Fruit fly (Drosophila melanogaster) whole organism, embryonic: ENCODE results near the gene CG14196.
A peak's percentile ranks its signal among the peaks of the same experiment; 100 is the strongest.

Experiments used
- Abd-B ChIP-seq: fragments of 200-800 bp; sonication (Bioruptor generic); optimal IDR thresholded peaks from 2 replicates; lab custom pipeline; 2018; ENCODE audit warnings: missing biosample characterization, mild to moderate bottlenecking, missing genetic modification characterization, moderate library complexity
- CG10209 ChIP-seq: fragments of 200-800 bp; sonication (Bioruptor generic); optimal IDR thresholded peaks from 3 replicates; lab custom pipeline; 2017; ENCODE audit warnings: missing biosample characterization, mild to moderate bottlenecking, missing genetic modification characterization, missing genetic modification reagents
- CG11085 ChIP-seq: fragments of 200-800 bp; sonication (Bioruptor generic); IDR thresholded peaks from 2 replicates; pipeline ENCODE4 v1.3.6; 2022; ENCODE audit warnings: missing biosample characterization, missing genetic modification characterization
- CG12155 ChIP-seq: fragments of 200-800 bp; sonication (Bioruptor generic); optimal IDR thresholded peaks from 3 replicates; lab custom pipeline; 2016; ENCODE audit warnings: missing biosample characterization, missing genetic modification characterization
- CG12219 ChIP-seq: fragments of 200-800 bp; sonication (Bioruptor generic); optimal IDR thresholded peaks from 3 replicates; lab custom pipeline; 2018; ENCODE audit warnings: missing biosample characterization, mild to moderate bottlenecking, missing genetic modification characterization
- CG12236 ChIP-seq: fragments of 200-800 bp; sonication (Bioruptor generic); optimal IDR thresholded peaks from 2 replicates; lab custom pipeline; 2016; ENCODE audit warnings: missing biosample characterization, missing genetic modification characterization
- CG12299 ChIP-seq: fragments of 200-800 bp; sonication (Bioruptor generic); optimal IDR thresholded peaks from 2 replicates; lab custom pipeline; 2018; ENCODE audit warnings: missing biosample characterization, mild to moderate bottlenecking, missing genetic modification characterization
- CG12942 ChIP-seq: fragments of 200-800 bp; sonication (Bioruptor generic); optimal IDR thresholded peaks from 3 replicates; lab custom pipeline; 2016; ENCODE audit warnings: missing biosample characterization, missing genetic modification characterization
- CG13287 ChIP-seq: fragments of 200-800 bp; sonication (Bioruptor generic); IDR thresholded peaks from 2 replicates; pipeline ENCODE4 v1.3.6; 2022; ENCODE audit warnings: missing biosample characterization, missing genetic modification characterization; ENCODE audit not compliant: partially characterized antibody
- CG13624 ChIP-seq: fragments of 200-800 bp; sonication (Bioruptor generic); optimal IDR thresholded peaks from 2 replicates; lab custom pipeline; 2016; ENCODE audit warnings: missing biosample characterization, missing genetic modification characterization
- CG13894 ChIP-seq: fragments of 200-800 bp; sonication (Bioruptor generic); optimal IDR thresholded peaks from 3 replicates; lab custom pipeline; 2018; ENCODE audit warnings: missing biosample characterization, mild to moderate bottlenecking, missing genetic modification characterization, moderate library complexity
- CG14050 ChIP-seq: fragments of 200-800 bp; sonication (Bioruptor generic); IDR thresholded peaks from 3 replicates; pipeline ENCODE4 v1.3.6; 2022; ENCODE audit warnings: missing biosample characterization, missing genetic modification characterization
- CG15269 ChIP-seq: fragments of 200-800 bp; sonication (Bioruptor generic); optimal IDR thresholded peaks from 2 replicates; lab custom pipeline; 2018; ENCODE audit warnings: missing biosample characterization, mild to moderate bottlenecking, missing genetic modification characterization, moderate library complexity
- CG15514 ChIP-seq: fragments of 200-800 bp; sonication (Bioruptor generic); optimal IDR thresholded peaks from 3 replicates; lab custom pipeline; 2017; ENCODE audit warnings: missing biosample characterization, missing genetic modification characterization, mild to moderate bottlenecking, moderate library complexity, missing genetic modification reagents
- CG16813 ChIP-seq: fragments of 200-800 bp; sonication (Bioruptor generic); IDR thresholded peaks from 3 replicates; pipeline ENCODE4 v1.3.6; 2022; ENCODE audit warnings: missing biosample characterization, missing genetic modification characterization; ENCODE audit not compliant: partially characterized antibody
- CG18262 ChIP-seq: fragments of 200-800 bp; optimal IDR thresholded peaks from 3 replicates; lab custom pipeline; 2019; ENCODE audit warnings: missing biosample characterization, mild to moderate bottlenecking, missing genetic modification characterization, moderate library complexity
- CG34422 ChIP-seq: fragments of 200-800 bp; sonication (Bioruptor generic); IDR thresholded peaks from 3 replicates; pipeline ENCODE4 v1.3.6; 2022; ENCODE audit warnings: missing biosample characterization, missing genetic modification characterization
- CG4404 ChIP-seq: fragments of 200-800 bp; sonication (Bioruptor generic); IDR thresholded peaks from 2 replicates; pipeline ENCODE4 v1.3.6; 2022; ENCODE audit warnings: missing biosample characterization, missing genetic modification characterization
- CG5180 ChIP-seq: fragments of 200-800 bp; sonication (Bioruptor generic); optimal IDR thresholded peaks from 3 replicates; lab custom pipeline; 2017; ENCODE audit warnings: missing biosample characterization, missing genetic modification characterization, mild to moderate bottlenecking, moderate library complexity, missing genetic modification reagents
- CG6654 ChIP-seq: fragments of 200-800 bp; sonication (Bioruptor generic); optimal IDR thresholded peaks from 2 replicates; lab custom pipeline; 2017; ENCODE audit warnings: missing biosample characterization, mild to moderate bottlenecking, missing genetic modification characterization
- CG6765 ChIP-seq: fragments of 200-800 bp; sonication (Bioruptor generic); optimal IDR thresholded peaks from 3 replicates; lab custom pipeline; 2017; ENCODE audit warnings: missing biosample characterization, mild to moderate bottlenecking, missing genetic modification characterization
- CG7271 ChIP-seq: fragments of 200-800 bp; sonication (Bioruptor generic); optimal IDR thresholded peaks from 2 replicates; lab custom pipeline; 2018; ENCODE audit warnings: missing biosample characterization, mild to moderate bottlenecking, missing genetic modification characterization, moderate library complexity
- CG9727 ChIP-seq: fragments of 200-800 bp; sonication (Bioruptor generic); optimal IDR thresholded peaks from 3 replicates; lab custom pipeline; 2017; ENCODE audit warnings: missing biosample characterization, mild to moderate bottlenecking, missing genetic modification characterization
- Dbx ChIP-seq: fragments of 200-800 bp; sonication (Bioruptor generic); IDR thresholded peaks from 3 replicates; pipeline ENCODE4 v1.3.6; 2022; ENCODE audit warnings: missing biosample characterization, missing genetic modification characterization
- Hmr ChIP-seq: fragments of 200-800 bp; sonication (Bioruptor generic); optimal IDR thresholded peaks from 3 replicates; lab custom pipeline; 2017; ENCODE audit warnings: mild to moderate bottlenecking, missing biosample characterization, missing genetic modification reagents, missing genetic modification characterization
- Hr51 ChIP-seq, 2 experiments: fragments of 200-800 bp; sonication (Bioruptor generic); optimal IDR thresholded peaks; 2 replicates in 1 of 2; 3 replicates in 1 of 2; lab custom pipeline; 2016 to 2018; ENCODE audit warnings: missing biosample characterization in 2 of 2, missing genetic modification characterization in 2 of 2, mild to moderate bottlenecking in 1 of 2, moderate library complexity in 1 of 2
- Lhr ChIP-seq: fragments of 200-800 bp; sonication (Bioruptor generic); optimal IDR thresholded peaks from 3 replicates; lab custom pipeline; 2017; ENCODE audit warnings: mild to moderate bottlenecking, missing biosample characterization, missing genetic modification reagents, missing genetic modification characterization
- PHDP ChIP-seq: fragments of 200-800 bp; sonication (Bioruptor generic); optimal IDR thresholded peaks from 3 replicates; lab custom pipeline; 2018; ENCODE audit warnings: missing biosample characterization, mild to moderate bottlenecking, missing genetic modification characterization, moderate library complexity
- Sry-δ ChIP-seq: fragments of 200-800 bp; sonication (Bioruptor generic); optimal IDR thresholded peaks from 2 replicates; lab custom pipeline; 2016; ENCODE audit warnings: missing biosample characterization, missing genetic modification characterization
- Stat92E ChIP-seq, 3 experiments: fragments of >200 bp in 2 of 3; fragments of 200-800 bp in 1 of 3; sonication (Bioruptor generic) in 1 of 3; optimal IDR thresholded peaks; 2 replicates each; lab custom pipeline; 2017 to 2019; ENCODE audit warnings: missing biosample characterization in 3 of 3, missing genetic modification characterization in 3 of 3, mild to moderate bottlenecking in 1 of 3, moderate library complexity in 1 of 3
- dan ChIP-seq: fragments of 200-800 bp; sonication (Bioruptor generic); IDR thresholded peaks from 2 replicates; pipeline ENCODE4 v1.3.6; 2022; ENCODE audit warnings: missing biosample characterization, missing genetic modification characterization
- fru ChIP-seq: fragments of >200 bp; optimal IDR thresholded peaks from 2 replicates; lab custom pipeline; 2017
- lilli ChIP-seq: fragments of 200-800 bp; sonication (Bioruptor generic); optimal IDR thresholded peaks from 3 replicates; lab custom pipeline; 2016; ENCODE audit warnings: missing biosample characterization, missing genetic modification characterization
- org-1 ChIP-seq: fragments of 200-800 bp; sonication (Bioruptor generic); optimal IDR thresholded peaks from 2 replicates; lab custom pipeline; 2017; ENCODE audit warnings: missing biosample characterization, missing genetic modification characterization
- schlank ChIP-seq: fragments of 200-800 bp; sonication (Bioruptor generic); optimal IDR thresholded peaks from 2 replicates; lab custom pipeline; 2018; ENCODE audit warnings: missing biosample characterization, mild to moderate bottlenecking, missing genetic modification characterization
- sd ChIP-seq: fragments of 200-800 bp; sonication (Bioruptor generic); optimal IDR thresholded peaks from 3 replicates; lab custom pipeline; 2018; ENCODE audit warnings: missing biosample characterization, mild to moderate bottlenecking, missing genetic modification characterization, moderate library complexity
- stc ChIP-seq: fragments of 200-800 bp; sonication (Bioruptor generic); IDR thresholded peaks from 2 replicates; pipeline ENCODE4 v1.3.6; 2022; ENCODE audit warnings: missing biosample characterization, missing genetic modification characterization
- tap ChIP-seq: fragments of 200-800 bp; optimal IDR thresholded peaks from 3 replicates; lab custom pipeline; 2019; ENCODE audit warnings: missing biosample characterization, mild to moderate bottlenecking, missing genetic modification characterization, moderate library complexity
- tgo ChIP-seq: fragments of 200-800 bp; sonication (Bioruptor generic); IDR thresholded peaks from 3 replicates; pipeline ENCODE4 v1.3.6; 2022; ENCODE audit warnings: missing biosample characterization, missing genetic modification characterization
- tll ChIP-seq, 2 experiments: fragments of 200-800 bp in 1 of 2; fragments of >200 bp in 1 of 2; sonication (Bioruptor generic) in 1 of 2; optimal IDR thresholded peaks; 2 replicates each; lab custom pipeline; 2017 to 2019; ENCODE audit warnings: missing biosample characterization in 2 of 2, missing genetic modification characterization in 2 of 2, mild to moderate bottlenecking in 1 of 2, moderate library complexity in 1 of 2
- tna ChIP-seq: fragments of 200-800 bp; sonication (Bioruptor generic); IDR thresholded peaks from 2 replicates; pipeline ENCODE4 v1.3.6; 2022; ENCODE audit warnings: missing biosample characterization, missing genetic modification characterization; ENCODE audit not compliant: partially characterized antibody
- toy ChIP-seq: fragments of 200-800 bp; sonication (Bioruptor generic); IDR thresholded peaks from 2 replicates; pipeline ENCODE4 v1.3.6; 2022; ENCODE audit warnings: missing biosample characterization, missing genetic modification characterization
- vvl ChIP-seq: fragments of 200-800 bp; sonication (Bioruptor generic); IDR thresholded peaks from 2 replicates; pipeline ENCODE4 v1.3.6; 2022; ENCODE audit warnings: missing biosample characterization, missing genetic modification characterization
- zfh2 ChIP-seq: fragments of 200-800 bp; sonication (Bioruptor generic); optimal IDR thresholded peaks from 2 replicates; lab custom pipeline; 2016; ENCODE audit warnings: missing biosample characterization, missing genetic modification characterization

Gene CG14196

dm6 chrX:19248426-19249217 is 7.0 kb upstream of the CG14196 start, which contains the start of gene Hs3st-B (continued):
- no peak for TF ChIP-seq CG16813 (GFP tag; lab: Robert Waterston, UW)
- no peak for TF ChIP-seq sd (tag; lab: Kevin White, UChicago)
- no peak for TF ChIP-seq Lhr
- no peak for TF ChIP-seq CG14050 (GFP tag; lab: Robert Waterston, UW)

dm6 chrX:19247200-19248052 is 5.8 kb upstream of the CG14196 start, which contains the start of gene CG7992:
Gene CG7992 (minus strand): TSS chrX:19247250.
- no peak for TF ChIP-seq Stat92E (GFP tag; optimal IDR thresholded peaks at IDR 0.05; lab: Kevin White, UChicago)
- TF ChIP-seq dan (GFP tag; lab: Robert Waterston, UW), result no peak
- TF ChIP-seq CG12155 (GFP tag; lab: Kevin White, UChicago), result peak; percentile 53
- peak; percentile 28 for TF ChIP-seq CG12942 (GFP tag; lab: Kevin White, UChicago)
- peak; percentile 45 for TF ChIP-seq CG18262 (tag; lab: Kevin White, UChicago)
- TF ChIP-seq Hr51 (GFP tag; optimal IDR thresholded peaks at IDR 0.05; lab: Kevin White, UChicago), result peak; percentile 29 to 69
- peak; percentile 55 for TF ChIP-seq CG9727 (GFP tag; lab: Kevin White, UChicago)
- no peak for TF ChIP-seq fru (lab: Kevin White, UChicago)
- no peak for TF ChIP-seq tll (GFP tag; optimal IDR thresholded peaks at IDR 0.05; lab: Kevin White, UChicago)
- no peak for TF ChIP-seq CG4404 (GFP tag; lab: Robert Waterston, UW)
- TF ChIP-seq CG15514, result peak; percentile 37
- peak; percentile 10 for TF ChIP-seq tap (tag; lab: Kevin White, UChicago)
- peak; percentile 27 for TF ChIP-seq CG12219 (GFP tag; lab: Kevin White, UChicago)
- TF ChIP-seq lilli (GFP tag; lab: Kevin White, UChicago), result peak; percentile 77
- TF ChIP-seq CG34422 (GFP tag; lab: Robert Waterston, UW), result no peak
- no peak for TF ChIP-seq vvl (GFP tag; lab: Robert Waterston, UW)
- TF ChIP-seq CG12236 (GFP tag; lab: Kevin White, UChicago), result peak; percentile 1
- peak; percentile 51 for TF ChIP-seq CG6765 (GFP tag; lab: Kevin White, UChicago)
- TF ChIP-seq toy (GFP tag; lab: Robert Waterston, UW), result no peak
- TF ChIP-seq CG13624, result peak; percentile 56
- TF ChIP-seq tgo (GFP tag; lab: Robert Waterston, UW), result 0 out of 3 replicates have a peak, but pooled peaks have one; percentile 45
- peak; percentile 43 for TF ChIP-seq CG12299
- no peak for TF ChIP-seq CG7271 (tag; lab: Kevin White, UChicago)
- peak; percentile 15 for TF ChIP-seq Sry-δ (GFP tag; lab: Kevin White, UChicago)
- TF ChIP-seq org-1 (GFP tag; lab: Kevin White, UChicago), result peak; percentile 63
- TF ChIP-seq CG11085 (GFP tag; lab: Robert Waterston, UW), result no peak
- TF ChIP-seq PHDP (tag; lab: Kevin White, UChicago), result peak; percentile 56
- no peak for TF ChIP-seq tna (GFP tag; lab: Robert Waterston, UW)
- peak; percentile 66 for TF ChIP-seq zfh2
- 0 out of 3 replicates have a peak, but pooled peaks have one; percentile 32 for TF ChIP-seq Dbx (GFP tag; lab: Robert Waterston, UW)
- no peak for TF ChIP-seq CG13287
- peak; percentile 69 for TF ChIP-seq CG15269
- TF ChIP-seq CG13894 (tag; lab: Kevin White, UChicago), result peak; percentile 4
- TF ChIP-seq CG6654, result peak; percentile 6
- peak; percentile 5 for TF ChIP-seq schlank (tag; lab: Kevin White, UChicago)
- TF ChIP-seq CG5180, result peak; percentile 51
- peak; percentile 42 for TF ChIP-seq Abd-B (GFP tag; lab: Kevin White, UChicago)
- peak; percentile 57 for TF ChIP-seq CG10209 (GFP tag; lab: Kevin White, UChicago)
- TF ChIP-seq stc (GFP tag; lab: Robert Waterston, UW), result 0 out of 2 replicates have a peak, but pooled peaks have one; percentile 13
- TF ChIP-seq Hmr (GFP tag; lab: Kevin White, UChicago), result peak; percentile 75
